Worm (Caenorhabditis elegans) whole organism, L2 larva: ENCODE measurements around the gene fbxa-64.

ENCODE experiments used
- F13H6.1 ChIP-seq: sonication (generic microtip); optimal IDR thresholded peaks from 2 replicates; lab custom pipeline; 2016; ENCODE audit warnings: missing genetic modification characterization, missing compliant biosample characterization
- Y55F3AM.14 ChIP-seq: fragments of 200-800 bp; sonication (Bioruptor generic); optimal IDR thresholded peaks from 2 replicates; lab custom pipeline; 2018; ENCODE audit warnings: mild to moderate bottlenecking, missing genetic modification characterization, missing compliant biosample characterization
- ZK546.5 ChIP-seq: sonication (generic microtip); optimal IDR thresholded peaks from 2 replicates; lab custom pipeline; 2017; ENCODE audit warnings: missing biosample characterization, missing genetic modification characterization
- alr-1 ChIP-seq: fragments of 150-350 bp; optimal IDR thresholded peaks from 2 replicates; lab custom pipeline; 2014; ENCODE audit warnings: missing biosample characterization, missing genetic modification characterization
- ama-1 ChIP-seq: fragments of 150-350 bp; optimal IDR thresholded peaks from 2 replicates; lab custom pipeline; 2018; ENCODE audit warnings: inconsistent platforms
- blmp-1 ChIP-seq: sonication (generic microtip); optimal IDR thresholded peaks from 2 replicates; lab custom pipeline; 2017; ENCODE audit warnings: missing genetic modification characterization, mild to moderate bottlenecking, missing compliant biosample characterization, antibody characterized with exemption, moderate library complexity; ENCODE audit not compliant: insufficient read depth
- ceh-82 ChIP-seq: fragments of 150-350 bp; optimal IDR thresholded peaks from 2 replicates; lab custom pipeline; 2014; ENCODE audit warnings: missing biosample characterization, missing genetic modification characterization
- crh-2 ChIP-seq: sonication (generic microtip); optimal IDR thresholded peaks from 2 replicates; lab custom pipeline; 2017; ENCODE audit warnings: missing biosample characterization, missing genetic modification characterization
- egl-27 ChIP-seq: sonication (generic microtip); optimal IDR thresholded peaks from 3 replicates; lab custom pipeline; 2017; ENCODE audit warnings: missing biosample characterization, missing genetic modification reagents, missing genetic modification characterization
- elt-1 ChIP-seq: fragments of 150-350 bp; optimal IDR thresholded peaks from 2 replicates; lab custom pipeline; 2014; ENCODE audit warnings: missing biosample characterization, missing genetic modification characterization
- elt-3 ChIP-seq: sonication (generic microtip); optimal IDR thresholded peaks from 2 replicates; lab custom pipeline; 2017; ENCODE audit warnings: missing biosample characterization, missing genetic modification characterization
- fos-1 ChIP-seq: fragments of 150-350 bp; optimal IDR thresholded peaks from 2 replicates; lab custom pipeline; 2014; ENCODE audit warnings: missing biosample characterization, missing genetic modification characterization
- gmeb-1 ChIP-seq: fragments of 150-350 bp; optimal IDR thresholded peaks from 2 replicates; lab custom pipeline; 2014; ENCODE audit warnings: missing biosample characterization, missing genetic modification characterization
- lin-39 ChIP-seq: fragments of 150-350 bp; optimal IDR thresholded peaks from 2 replicates; lab custom pipeline; 2014; ENCODE audit warnings: missing biosample characterization, missing genetic modification reagents, missing genetic modification characterization
- lsy-2 ChIP-seq, 2 experiments: fragments of 150-350 bp in 1 of 2; sonication (generic microtip) in 1 of 2; optimal IDR thresholded peaks; 2 replicates each; lab custom pipeline; 2014 to 2017; ENCODE audit warnings: missing biosample characterization in 2 of 2, missing genetic modification characterization in 2 of 2
- mab-5 ChIP-seq: fragments of 150-350 bp; optimal IDR thresholded peaks from 2 replicates; lab custom pipeline; 2014; ENCODE audit warnings: missing biosample characterization, missing genetic modification characterization
- mdl-1 ChIP-seq, 2 experiments: fragments of 150-350 bp in 1 of 2; sonication (generic microtip) in 1 of 2; optimal IDR thresholded peaks; 2 replicates each; lab custom pipeline; 2017; ENCODE audit warnings: missing biosample characterization in 2 of 2, missing genetic modification characterization in 2 of 2
- nhr-10 ChIP-seq: sonication (generic microtip); optimal IDR thresholded peaks from 2 replicates; lab custom pipeline; 2017; ENCODE audit warnings: missing biosample characterization, missing genetic modification characterization
- nhr-129 ChIP-seq: fragments of 150-350 bp; optimal IDR thresholded peaks from 2 replicates; lab custom pipeline; 2014; ENCODE audit warnings: missing biosample characterization, missing genetic modification characterization
- nhr-23 ChIP-seq: fragments of 150-350 bp; optimal IDR thresholded peaks from 2 replicates; lab custom pipeline; 2014; ENCODE audit warnings: missing biosample characterization, missing genetic modification reagents, missing genetic modification characterization
- nhr-237 ChIP-seq: fragments of 150-350 bp; optimal IDR thresholded peaks from 2 replicates; lab custom pipeline; 2014; ENCODE audit warnings: missing biosample characterization, missing genetic modification characterization
- nhr-6 ChIP-seq: fragments of 150-350 bp; optimal IDR thresholded peaks from 2 replicates; lab custom pipeline; 2014; ENCODE audit warnings: missing biosample characterization, missing genetic modification characterization
- nhr-77 ChIP-seq: fragments of 150-350 bp; optimal IDR thresholded peaks from 2 replicates; lab custom pipeline; 2014; ENCODE audit warnings: missing biosample characterization, missing genetic modification characterization
- peb-1 ChIP-seq: fragments of 150-350 bp; optimal IDR thresholded peaks from 2 replicates; lab custom pipeline; 2014; ENCODE audit warnings: missing biosample characterization, missing genetic modification characterization
- sem-4 ChIP-seq: fragments of 150-350 bp; optimal IDR thresholded peaks from 2 replicates; lab custom pipeline; 2014; ENCODE audit warnings: missing biosample characterization, missing genetic modification reagents, missing genetic modification characterization
- skn-1 ChIP-seq: sonication (generic microtip); optimal IDR thresholded peaks from 2 replicates; lab custom pipeline; 2017; ENCODE audit warnings: missing biosample characterization, missing genetic modification characterization
- sma-3 ChIP-seq: sonication (generic microtip); optimal IDR thresholded peaks from 2 replicates; lab custom pipeline; 2016; ENCODE audit warnings: missing genetic modification reagents, missing genetic modification characterization, missing compliant biosample characterization
- sma-9 ChIP-seq, 2 experiments: fragments of 150-350 bp in 1 of 2; sonication (generic microtip) in 1 of 2; optimal IDR thresholded peaks; 2 replicates each; lab custom pipeline; 2014 to 2016; ENCODE audit warnings: missing genetic modification characterization in 2 of 2, mild to moderate bottlenecking in 1 of 2, missing biosample characterization in 1 of 2, missing compliant biosample characterization in 1 of 2, missing genetic modification reagents in 1 of 2, moderate library complexity in 1 of 2
- snpc-4 ChIP-seq: fragments of 150-350 bp; optimal IDR thresholded peaks from 2 replicates; lab custom pipeline; 2014; ENCODE audit warnings: missing biosample characterization, missing genetic modification characterization
- unc-39 ChIP-seq: fragments of 150-350 bp; optimal IDR thresholded peaks from 2 replicates; lab custom pipeline; 2014; ENCODE audit warnings: missing biosample characterization, missing genetic modification characterization
- zag-1 ChIP-seq: fragments of 150-350 bp; optimal IDR thresholded peaks from 2 replicates; lab custom pipeline; 2014; ENCODE audit warnings: missing biosample characterization, missing genetic modification characterization
- ztf-1 ChIP-seq: fragments of 200-800 bp; sonication (Bioruptor generic); conservative IDR thresholded peaks from 2 replicates; pipeline ENCODE4 v1.3.6; 2022; ENCODE audit warnings: missing genetic modification characterization, missing compliant biosample characterization
- ztf-11 ChIP-seq: sonication (generic microtip); optimal IDR thresholded peaks from 2 replicates; lab custom pipeline; 2017; ENCODE audit warnings: missing biosample characterization, missing genetic modification characterization
- ztf-4 ChIP-seq: fragments of 150-350 bp; optimal IDR thresholded peaks from 2 replicates; lab custom pipeline; 2014; ENCODE audit warnings: missing biosample characterization, missing genetic modification characterization

Gene fbxa-64

ce11 chrV:3297764-3298163 is 19.8 kb upstream of the fbxa-64 start, which contains the start of gene srx-122:
srx-122 (minus strand) TSS chrV:3297864.
- TF ChIP-seq mdl-1 (tag; optimal IDR thresholded peaks at IDR 0.05; lab: Kevin White, UChicago) (no peak), F13H6.1 (tag; lab: Kevin White, UChicago) (no peak), mab-5 (tag; lab: Kevin White, UChicago) (no peak), ceh-82 (tag; lab: Kevin White, UChicago) (no peak), nhr-23 (no peak), elt-3 (no peak), zag-1 (no peak), gmeb-1 (tag; lab: Kevin White, UChicago) (no peak), elt-1 (tag; lab: Kevin White, UChicago) (no peak), nhr-6 (tag; lab: Kevin White, UChicago) (no peak), ztf-4 (tag; lab: Kevin White, UChicago) (no peak)

ce11 chrV:3295368-3295767 is 17.4 kb upstream of the fbxa-64 start:
- TF ChIP-seq Y55F3AM.14 (GFP tag; lab: Kevin White, UChicago) (no peak), F13H6.1 (tag; lab: Kevin White, UChicago) (no peak), crh-2 (no peak), ztf-11 (no peak), nhr-129 (tag; lab: Kevin White, UChicago) (no peak), ztf-1 (GFP tag; lab: Robert Waterston, UW) (no peak), mdl-1 (tag; optimal IDR thresholded peaks at IDR 0.05; lab: Kevin White, UChicago) (no peak)
- TF ChIP-seq, all 48 proteins: peak for 0

ce11 chrV:3289267-3289666 is 11.3 kb upstream of the fbxa-64 start, which contains the start of gene F35F10.6:
F35F10.6 (minus strand) TSS chrV:3289367.
- TF ChIP-seq nhr-237 (no peak), fos-1 (tag; lab: Kevin White, UChicago) (no peak), lin-39 (tag; lab: Kevin White, UChicago) (no peak), blmp-1 (tag; lab: Kevin White, UChicago) (no peak), nhr-10 (tag; lab: Kevin White, UChicago) (no peak), F13H6.1 (tag; lab: Kevin White, UChicago) (no peak), zag-1 (no peak), skn-1 (tag; lab: Kevin White, UChicago) (no peak), unc-39 (no peak), ama-1 (lab: Kevin White, UChicago) (no peak), egl-27 (tag; lab: Kevin White, UChicago) (no peak), mab-5 (tag; lab: Kevin White, UChicago) (no peak), sma-3 (GFP tag; lab: Kevin White, UChicago) (no peak), sma-9 (GFP tag; optimal IDR thresholded peaks at IDR 0.05; lab: Kevin White, UChicago) (no peak), sma-9 (tag; optimal IDR thresholded peaks at IDR 0.05; lab: Kevin White, UChicago) (no peak), peb-1 (no peak), Y55F3AM.14 (GFP tag; lab: Kevin White, UChicago) (no peak), alr-1 (tag; lab: Kevin White, UChicago) (no peak), gmeb-1 (tag; lab: Kevin White, UChicago) (no peak)
- TF ChIP-seq, all 48 proteins: peak for 0

- no peak for TF ChIP-seq ceh-82 (tag; lab: Kevin White, UChicago)
- TF ChIP-seq lin-39 (tag; lab: Kevin White, UChicago) = no peak
- TF ChIP-seq sem-4 (tag; lab: Kevin White, UChicago) = no peak
- TF ChIP-seq skn-1 (tag; lab: Kevin White, UChicago) = no peak
- TF ChIP-seq nhr-77 (tag; lab: Kevin White, UChicago) = no peak
- TF ChIP-seq ztf-1 (GFP tag; lab: Robert Waterston, UW) = no peak
- no peak for TF ChIP-seq nhr-6 (tag; lab: Kevin White, UChicago)
- TF ChIP-seq snpc-4 (tag; lab: Kevin White, UChicago) = no peak
- TF ChIP-seq ZK546.5 (tag; lab: Kevin White, UChicago) = no peak
Observed at ce11 chrV:3288134-3288533, 10.2 kb upstream of the fbxa-64 start.

- TF ChIP-seq nhr-23 (no peak), lsy-2 (tag; optimal IDR thresholded peaks at IDR 0.05; lab: Kevin White, UChicago) (no peak)
Observed at ce11 chrV:3287330-3287729, 9.4 kb upstream of the fbxa-64 start, which contains the start of gene F35F10.7. F35F10.7 (minus strand) TSS chrV:3287430.
